Fruit fly (Drosophila melanogaster): ENCODE measurements around the gene CheB38c.

DNA sequence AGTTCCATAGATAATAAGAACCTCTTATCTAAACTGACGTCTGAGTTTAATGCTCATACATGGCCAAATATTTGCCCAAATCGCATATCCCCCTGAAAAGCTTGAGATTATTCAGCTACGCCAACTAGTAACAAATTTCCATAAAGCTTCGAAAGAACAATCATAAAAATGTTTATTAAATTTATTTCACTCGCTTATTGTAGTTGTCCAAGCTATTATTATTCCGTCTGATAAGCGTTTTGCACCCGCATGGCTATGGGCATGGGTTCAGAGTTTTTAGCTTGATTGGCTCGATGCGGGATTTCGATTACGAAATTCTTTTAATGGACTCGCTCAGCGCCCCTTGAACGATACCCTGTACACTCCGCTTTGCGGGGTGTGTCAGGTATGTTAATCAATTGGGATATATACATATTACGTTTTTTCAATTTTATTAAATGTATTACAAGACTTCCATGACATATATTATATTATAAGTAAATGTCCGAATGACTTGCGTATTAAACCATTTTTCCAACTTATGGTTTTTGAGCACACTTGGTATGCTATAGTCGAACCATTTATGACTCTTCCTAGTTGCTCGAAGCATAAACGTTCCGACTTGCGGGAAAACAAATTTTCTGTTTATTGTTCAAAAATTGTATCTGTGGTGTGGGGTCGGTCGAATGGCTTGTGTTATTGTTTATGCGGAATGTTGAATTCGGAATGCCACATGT is 14.9 kb downstream of the CheB38c start:
- TF ChIP-seq CG8478 (optimal IDR thresholded peaks at IDR 0.05) = no peak
- no peak for TF ChIP-seq CTCF (optimal IDR thresholded peaks at IDR 0.05)
